Worm (Caenorhabditis elegans): ENCODE results near the gene fbxa-73.

fbxa-73 gene

ce11 chrIII:2279457-2279856, 26.2 kb downstream of the fbxa-73 start, which contains the start of gene Y54F10BM.23 (continued):
- TF ChIP-seq tbx-9 (tag; optimal IDR thresholded peaks at IDR 0.05; ENCODE audit: borderline replicate concordance), result no peak
- TF ChIP-seq die-1 (tag; optimal IDR thresholded peaks at IDR 0.05), result no peak

DNA sequence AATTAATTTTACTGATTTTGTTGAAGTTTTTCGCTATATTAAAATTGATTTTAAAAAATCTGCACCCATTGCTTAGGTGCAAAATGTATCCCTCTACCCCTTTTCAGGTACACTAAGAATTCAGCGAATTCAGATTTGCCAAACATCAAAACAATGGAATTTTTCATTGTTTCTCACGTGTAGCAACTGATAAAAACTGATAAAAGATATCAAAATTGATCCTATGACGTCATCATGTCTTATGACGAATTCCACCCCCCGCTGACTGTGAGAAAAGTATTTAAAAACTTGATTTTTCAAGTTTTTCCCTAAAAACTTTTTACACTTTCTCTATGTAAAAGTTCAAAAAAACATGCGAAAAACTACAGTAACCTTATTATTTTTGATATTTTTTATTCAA, 27.3 kb downstream of the fbxa-73 start, which contains the start of gene Y54F10BM.22:
Gene Y54F10BM.22 (plus strand): TSS at position 331 of the 400 bp plus-strand sequence.
- TF ChIP-seq let-526 (GFP tag; IDR thresholded peaks at IDR 0.05), result no peak
- no peak for TF ChIP-seq ceh-79 (tag; optimal IDR thresholded peaks at IDR 0.05)
- no peak for TF ChIP-seq die-1 (tag; optimal IDR thresholded peaks at IDR 0.05)
- no peak for TF ChIP-seq hrde-1 (tag; optimal IDR thresholded peaks at IDR 0.05; ENCODE audit: borderline replicate concordance)

- TF ChIP-seq nfya-1 (tag; optimal IDR thresholded peaks at IDR 0.05; ENCODE audit: borderline replicate concordance, insufficient read depth) (no peak), madf-3 (GFP tag; IDR thresholded peaks at IDR 0.05) (no peak), mel-28 (tag; optimal IDR thresholded peaks at IDR 0.05; ENCODE audit: borderline replicate concordance) (no peak), lin-40 (tag; optimal IDR thresholded peaks at IDR 0.05) (no peak), gei-17 (GFP tag; optimal IDR thresholded peaks at IDR 0.05) (no peak), pha-4 (tag; optimal IDR thresholded peaks at IDR 0.05) (no peak), ekl-4 (GFP tag; IDR thresholded peaks at IDR 0.05) (no peak), somi-1 (GFP tag; optimal IDR thresholded peaks at IDR 0.05) (no peak), F57C9.4 (tag; optimal IDR thresholded peaks at IDR 0.05) (no peak), B0019.2 (GFP tag; conservative IDR thresholded peaks at IDR 0.05) (no peak), nhr-179 (tag; optimal IDR thresholded peaks at IDR 0.05) (no peak), F55B11.4 (tag; optimal IDR thresholded peaks at IDR 0.05; ENCODE audit: borderline replicate concordance, insufficient read depth) (no peak), ceh-79 (tag; optimal IDR thresholded peaks at IDR 0.05) (no peak), cebp-2 (GFP tag; IDR thresholded peaks at IDR 0.05) (no peak)
These were observed 29.0 kb downstream of the fbxa-73 start, which contains the start of gene Y54F10BM.3 for ce11 chrIII:2281975-2282957. TSS of gene Y54F10BM.3 (plus strand) at chrIII:2282025.

DNA sequence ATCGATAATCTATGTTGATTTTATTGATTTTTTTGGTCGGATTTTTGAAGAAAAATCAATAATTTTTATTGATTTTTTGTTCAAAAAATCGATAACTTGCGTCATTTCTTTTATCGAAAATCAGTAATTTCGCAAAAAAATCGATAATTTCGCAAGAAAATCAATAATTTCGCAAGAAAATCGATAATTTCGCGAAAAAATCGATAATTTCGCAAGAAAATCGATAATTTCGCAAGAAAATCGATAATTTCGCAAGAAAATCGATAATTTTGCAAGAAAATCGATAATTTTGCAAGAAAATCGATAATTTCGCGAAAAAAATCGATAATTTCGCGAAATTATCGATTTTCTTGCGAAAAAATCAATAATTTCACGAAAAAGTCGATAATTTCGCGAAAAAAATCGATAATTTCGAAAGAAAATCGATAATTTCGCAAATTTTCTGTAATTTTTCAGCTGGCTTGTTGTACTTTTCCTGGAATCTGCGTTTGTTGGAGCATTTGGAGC, 30.1 kb downstream of the fbxa-73 start:
- no peak for TF ChIP-seq tbx-9 (tag; optimal IDR thresholded peaks at IDR 0.05; ENCODE audit: borderline replicate concordance)
- TF ChIP-seq K11D2.4 (GFP tag; IDR thresholded peaks at IDR 0.05), result no peak
- no peak for TF ChIP-seq ztf-22 (GFP tag; optimal IDR thresholded peaks at IDR 0.05)
- no peak for TF ChIP-seq him-1 (tag; optimal IDR thresholded peaks at IDR 0.05)
- no peak for TF ChIP-seq let-526 (GFP tag; IDR thresholded peaks at IDR 0.05)
- no peak for TF ChIP-seq athp-1 (tag; optimal IDR thresholded peaks at IDR 0.05)
- TF ChIP-seq lag-1 (GFP tag; IDR thresholded peaks at IDR 0.05), result no peak
- no peak for TF ChIP-seq attf-6 (GFP tag; IDR thresholded peaks at IDR 0.05)
- no peak for TF ChIP-seq hlh-26 (GFP tag; conservative IDR thresholded peaks at IDR 0.05)
- no peak for TF ChIP-seq pha-4 (tag; optimal IDR thresholded peaks at IDR 0.05)
- TF ChIP-seq hmg-1.2 (GFP tag; IDR thresholded peaks at IDR 0.05), result no peak

DNA sequence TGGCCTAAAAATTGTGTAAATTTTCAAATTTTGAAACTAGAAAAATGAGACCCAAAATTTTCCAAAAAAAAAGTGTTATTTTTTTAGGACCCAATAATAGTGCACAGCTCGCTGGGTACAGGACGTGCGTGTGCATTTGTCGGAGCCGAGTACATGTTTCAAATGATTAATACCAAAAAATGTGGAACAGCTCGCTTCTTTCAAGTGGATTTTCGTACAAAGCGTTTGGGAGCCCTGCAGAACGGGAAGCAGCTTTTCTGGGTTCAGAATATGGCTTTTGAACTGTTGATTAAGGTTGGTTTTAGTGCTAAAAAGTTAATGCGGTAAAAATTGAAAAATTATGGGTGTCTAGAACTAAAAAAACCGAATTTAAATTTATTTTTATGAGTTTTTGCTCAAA, 35.0 kb downstream of the fbxa-73 start:
- TF ChIP-seq ceh-27 (GFP tag; optimal IDR thresholded peaks at IDR 0.05) (no peak), ztf-22 (GFP tag; optimal IDR thresholded peaks at IDR 0.05) (no peak), ceh-100 (GFP tag; IDR thresholded peaks at IDR 0.05) (no peak), dox-1 (GFP tag; IDR thresholded peaks at IDR 0.05) (no peak), die-1 (tag; optimal IDR thresholded peaks at IDR 0.05) (no peak), hmg-1.2 (GFP tag; IDR thresholded peaks at IDR 0.05) (no peak), lsl-1 (GFP tag; optimal IDR thresholded peaks at IDR 0.05) (no peak), zfh-2 (GFP tag; conservative IDR thresholded peaks at IDR 0.05) (no peak), cebp-2 (GFP tag; IDR thresholded peaks at IDR 0.05) (no peak), madf-10 (tag; optimal IDR thresholded peaks at IDR 0.05) (no peak), tbp1 (GFP tag; optimal IDR thresholded peaks at IDR 0.05) (no peak), snpc-1.1 (tag; optimal IDR thresholded peaks at IDR 0.05; ENCODE audit: insufficient read depth) (no peak)
